Worm (Caenorhabditis elegans) whole organism, L2 larva: Measurements from ENCODE around the gene dnj-10.

ENCODE experiments used
- C34F6.9 ChIP-seq: fragments of 150-350 bp; optimal IDR thresholded peaks from 2 replicates; lab custom pipeline; 2014; ENCODE audit warnings: missing biosample characterization, missing genetic modification characterization
- F13H6.1 ChIP-seq: sonication (generic microtip); optimal IDR thresholded peaks from 2 replicates; lab custom pipeline; 2016; ENCODE audit warnings: missing genetic modification characterization, missing compliant biosample characterization
- R02D3.7 ChIP-seq: fragments of 150-350 bp; optimal IDR thresholded peaks from 2 replicates; lab custom pipeline; 2014; ENCODE audit warnings: missing biosample characterization, missing genetic modification characterization
- Y55F3AM.14 ChIP-seq: fragments of 200-800 bp; sonication (Bioruptor generic); optimal IDR thresholded peaks from 2 replicates; lab custom pipeline; 2018; ENCODE audit warnings: mild to moderate bottlenecking, missing genetic modification characterization, missing compliant biosample characterization
- alr-1 ChIP-seq: fragments of 150-350 bp; optimal IDR thresholded peaks from 2 replicates; lab custom pipeline; 2014; ENCODE audit warnings: missing biosample characterization, missing genetic modification characterization
- ama-1 ChIP-seq: fragments of 150-350 bp; optimal IDR thresholded peaks from 2 replicates; lab custom pipeline; 2018; ENCODE audit warnings: inconsistent platforms
- blmp-1 ChIP-seq: sonication (generic microtip); optimal IDR thresholded peaks from 2 replicates; lab custom pipeline; 2017; ENCODE audit warnings: missing genetic modification characterization, mild to moderate bottlenecking, missing compliant biosample characterization, antibody characterized with exemption, moderate library complexity; ENCODE audit not compliant: insufficient read depth
- ceh-16 ChIP-seq: fragments of 150-350 bp; optimal IDR thresholded peaks from 2 replicates; lab custom pipeline; 2014; ENCODE audit warnings: missing biosample characterization, missing genetic modification characterization
- crh-2 ChIP-seq: sonication (generic microtip); optimal IDR thresholded peaks from 2 replicates; lab custom pipeline; 2017; ENCODE audit warnings: missing biosample characterization, missing genetic modification characterization
- egl-27 ChIP-seq: sonication (generic microtip); optimal IDR thresholded peaks from 3 replicates; lab custom pipeline; 2017; ENCODE audit warnings: missing biosample characterization, missing genetic modification reagents, missing genetic modification characterization
- elt-1 ChIP-seq: fragments of 150-350 bp; optimal IDR thresholded peaks from 2 replicates; lab custom pipeline; 2014; ENCODE audit warnings: missing biosample characterization, missing genetic modification characterization
- elt-3 ChIP-seq: sonication (generic microtip); optimal IDR thresholded peaks from 2 replicates; lab custom pipeline; 2017; ENCODE audit warnings: missing biosample characterization, missing genetic modification characterization
- fos-1 ChIP-seq: fragments of 150-350 bp; optimal IDR thresholded peaks from 2 replicates; lab custom pipeline; 2014; ENCODE audit warnings: missing biosample characterization, missing genetic modification characterization
- gmeb-1 ChIP-seq: fragments of 150-350 bp; optimal IDR thresholded peaks from 2 replicates; lab custom pipeline; 2014; ENCODE audit warnings: missing biosample characterization, missing genetic modification characterization
- lin-11 ChIP-seq: fragments of 150-350 bp; sonication (generic microtip); optimal IDR thresholded peaks from 2 replicates; lab custom pipeline; 2014; ENCODE audit warnings: missing biosample characterization, missing genetic modification characterization, inconsistent platforms, mixed read lengths
- lin-13 ChIP-seq: fragments of 150-350 bp; optimal IDR thresholded peaks from 2 replicates; lab custom pipeline; 2014; ENCODE audit warnings: missing biosample characterization, missing genetic modification reagents, missing genetic modification characterization
- lin-39 ChIP-seq: fragments of 150-350 bp; optimal IDR thresholded peaks from 2 replicates; lab custom pipeline; 2014; ENCODE audit warnings: missing biosample characterization, missing genetic modification reagents, missing genetic modification characterization
- lsy-2 ChIP-seq, 2 experiments: fragments of 150-350 bp in 1 of 2; sonication (generic microtip) in 1 of 2; optimal IDR thresholded peaks; 2 replicates each; lab custom pipeline; 2014 to 2017; ENCODE audit warnings: missing biosample characterization in 2 of 2, missing genetic modification characterization in 2 of 2
- mdl-1 ChIP-seq, 2 experiments: fragments of 150-350 bp in 1 of 2; sonication (generic microtip) in 1 of 2; optimal IDR thresholded peaks; 2 replicates each; lab custom pipeline; 2017; ENCODE audit warnings: missing biosample characterization in 2 of 2, missing genetic modification characterization in 2 of 2
- nhr-10 ChIP-seq: sonication (generic microtip); optimal IDR thresholded peaks from 2 replicates; lab custom pipeline; 2017; ENCODE audit warnings: missing biosample characterization, missing genetic modification characterization
- nhr-11 ChIP-seq: fragments of 150-350 bp; optimal IDR thresholded peaks from 2 replicates; lab custom pipeline; 2014; ENCODE audit warnings: missing biosample characterization, missing genetic modification characterization
- nhr-129 ChIP-seq: fragments of 150-350 bp; optimal IDR thresholded peaks from 2 replicates; lab custom pipeline; 2014; ENCODE audit warnings: missing biosample characterization, missing genetic modification characterization
- nhr-21 ChIP-seq: fragments of 150-350 bp; optimal IDR thresholded peaks from 2 replicates; lab custom pipeline; 2014; ENCODE audit warnings: missing biosample characterization, missing genetic modification characterization
- nhr-237 ChIP-seq: fragments of 150-350 bp; optimal IDR thresholded peaks from 2 replicates; lab custom pipeline; 2014; ENCODE audit warnings: missing biosample characterization, missing genetic modification characterization
- nhr-25 ChIP-seq: fragments of 150-350 bp; sonication (generic microtip); optimal IDR thresholded peaks from 3 replicates; lab custom pipeline; 2014; ENCODE audit warnings: missing biosample characterization, missing genetic modification characterization
- nhr-6 ChIP-seq: fragments of 150-350 bp; optimal IDR thresholded peaks from 2 replicates; lab custom pipeline; 2014; ENCODE audit warnings: missing biosample characterization, missing genetic modification characterization
- nhr-77 ChIP-seq: fragments of 150-350 bp; optimal IDR thresholded peaks from 2 replicates; lab custom pipeline; 2014; ENCODE audit warnings: missing biosample characterization, missing genetic modification characterization
- peb-1 ChIP-seq: fragments of 150-350 bp; optimal IDR thresholded peaks from 2 replicates; lab custom pipeline; 2014; ENCODE audit warnings: missing biosample characterization, missing genetic modification characterization
- skn-1 ChIP-seq: sonication (generic microtip); optimal IDR thresholded peaks from 2 replicates; lab custom pipeline; 2017; ENCODE audit warnings: missing biosample characterization, missing genetic modification characterization
- sma-3 ChIP-seq: sonication (generic microtip); optimal IDR thresholded peaks from 2 replicates; lab custom pipeline; 2016; ENCODE audit warnings: missing genetic modification reagents, missing genetic modification characterization, missing compliant biosample characterization
- sma-9 ChIP-seq, 2 experiments: fragments of 150-350 bp in 1 of 2; sonication (generic microtip) in 1 of 2; optimal IDR thresholded peaks; 2 replicates each; lab custom pipeline; 2014 to 2016; ENCODE audit warnings: missing genetic modification characterization in 2 of 2, mild to moderate bottlenecking in 1 of 2, missing biosample characterization in 1 of 2, missing compliant biosample characterization in 1 of 2, missing genetic modification reagents in 1 of 2, moderate library complexity in 1 of 2
- snpc-4 ChIP-seq: fragments of 150-350 bp; optimal IDR thresholded peaks from 2 replicates; lab custom pipeline; 2014; ENCODE audit warnings: missing biosample characterization, missing genetic modification characterization
- unc-39 ChIP-seq: fragments of 150-350 bp; optimal IDR thresholded peaks from 2 replicates; lab custom pipeline; 2014; ENCODE audit warnings: missing biosample characterization, missing genetic modification characterization
- unc-55 ChIP-seq: fragments of 150-350 bp; sonication (generic microtip); optimal IDR thresholded peaks from 3 replicates; lab custom pipeline; 2014; ENCODE audit warnings: missing biosample characterization, missing genetic modification reagents, missing genetic modification characterization
- unc-62 ChIP-seq: fragments of 150-350 bp; optimal IDR thresholded peaks from 2 replicates; lab custom pipeline; 2014; ENCODE audit warnings: missing biosample characterization, missing genetic modification reagents, missing genetic modification characterization
- ztf-1 ChIP-seq: fragments of 200-800 bp; sonication (Bioruptor generic); conservative IDR thresholded peaks from 2 replicates; pipeline ENCODE4 v1.3.6; 2022; ENCODE audit warnings: missing genetic modification characterization, missing compliant biosample characterization
- ztf-11 ChIP-seq: sonication (generic microtip); optimal IDR thresholded peaks from 2 replicates; lab custom pipeline; 2017; ENCODE audit warnings: missing biosample characterization, missing genetic modification characterization
- ztf-4 ChIP-seq: fragments of 150-350 bp; optimal IDR thresholded peaks from 2 replicates; lab custom pipeline; 2014; ENCODE audit warnings: missing biosample characterization, missing genetic modification characterization

The dnj-10 gene

DNA sequence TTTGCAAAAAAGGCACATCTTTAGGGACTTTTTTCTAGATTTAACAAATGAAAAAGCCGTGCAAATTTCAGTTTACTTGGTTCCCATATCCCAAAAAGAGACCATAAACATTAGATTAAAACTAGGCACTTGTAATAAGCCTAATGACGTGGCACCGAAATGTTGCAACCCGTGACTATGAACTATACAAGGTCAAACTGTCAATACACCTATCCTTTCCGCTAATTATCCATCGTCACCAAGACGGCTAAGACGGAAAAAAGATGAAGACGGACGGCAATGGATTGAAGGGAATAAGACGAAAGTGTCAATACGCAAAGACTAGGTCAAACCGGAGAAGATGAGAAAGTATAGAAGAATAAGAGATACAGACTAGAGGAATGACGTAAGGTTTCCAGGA lies 32.0 kb upstream of the dnj-10 start:
- peak; percentile 15 for TF ChIP-seq nhr-25
- peak; percentile 34 for TF ChIP-seq nhr-129 (tag; lab: Kevin White, UChicago)
- TF ChIP-seq nhr-21: peak; percentile 27
- TF ChIP-seq unc-55 (GFP tag; lab: Kevin White, UChicago): no peak
- TF ChIP-seq crh-2 (tag; lab: Kevin White, UChicago): peak; percentile 55
- no peak for TF ChIP-seq fos-1 (tag; lab: Kevin White, UChicago)
- peak; percentile 48 for TF ChIP-seq egl-27 (tag; lab: Kevin White, UChicago)
- peak; percentile 4 for TF ChIP-seq sma-3 (GFP tag; lab: Kevin White, UChicago)
- TF ChIP-seq, all 48 proteins: peak for 6

DNA sequence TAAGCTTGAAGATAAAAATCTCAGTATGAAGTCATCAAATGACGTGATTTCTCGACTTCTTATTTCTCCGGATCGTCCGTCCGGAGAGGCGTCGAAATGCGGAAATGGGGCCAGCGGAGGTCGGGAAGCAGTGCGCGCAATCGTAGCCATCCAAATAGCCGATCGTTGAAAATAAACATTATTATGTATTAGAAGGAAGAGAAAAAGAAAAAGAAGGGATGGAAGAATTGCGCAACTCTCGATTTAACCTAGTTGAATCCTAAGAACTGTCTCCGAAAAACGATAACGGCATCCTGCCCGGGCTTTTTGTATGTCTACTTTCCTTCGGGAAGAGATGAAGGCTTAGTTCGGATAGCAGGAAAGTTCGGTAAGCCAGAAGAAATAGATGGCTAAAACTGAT lies 28.8 kb upstream of the dnj-10 start:
- TF ChIP-seq nhr-129 (tag; lab: Kevin White, UChicago): no peak
- TF ChIP-seq unc-55 (GFP tag; lab: Kevin White, UChicago): no peak
- TF ChIP-seq lin-11 (tag; lab: Kevin White, UChicago): no peak
- no peak for TF ChIP-seq nhr-6 (tag; lab: Kevin White, UChicago)
- TF ChIP-seq Y55F3AM.14 (GFP tag; lab: Kevin White, UChicago): no peak
- TF ChIP-seq F13H6.1 (tag; lab: Kevin White, UChicago): no peak
- no peak for TF ChIP-seq C34F6.9 (tag; lab: Kevin White, UChicago)
- no peak for TF ChIP-seq crh-2 (tag; lab: Kevin White, UChicago)
- TF ChIP-seq mdl-1 (tag; optimal IDR thresholded peaks at IDR 0.05; lab: Kevin White, UChicago): no peak

DNA sequence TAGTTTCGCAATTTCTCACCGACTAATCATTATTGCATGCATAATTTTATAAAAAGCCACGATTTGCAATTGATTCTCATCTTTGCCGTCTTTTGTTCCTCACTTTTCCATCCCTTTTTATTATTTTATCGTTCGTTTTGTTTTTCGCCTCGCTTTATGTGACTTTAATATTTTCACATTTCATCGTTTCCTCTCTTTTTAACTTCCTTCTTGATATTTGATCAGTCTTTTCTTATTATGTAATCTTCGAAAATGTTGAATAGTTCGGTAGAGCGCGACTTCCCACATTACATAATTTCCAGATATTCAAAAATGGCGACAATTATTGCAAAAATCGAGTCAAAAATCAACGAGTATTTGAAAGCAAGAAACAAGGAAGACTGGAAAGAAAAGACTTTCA lies 25.4 kb upstream of the dnj-10 start, which contains the start of gene C06E1.1:
TSS of gene C06E1.1 (plus strand) at position 301 of the 400 bp plus-strand sequence.
- TF ChIP-seq Y55F3AM.14 (GFP tag; lab: Kevin White, UChicago) (no peak), lin-39 (tag; lab: Kevin White, UChicago) (no peak), ztf-11 (tag; lab: Kevin White, UChicago) (no peak), gmeb-1 (no peak), peb-1 (no peak), elt-3 (no peak), nhr-10 (tag; lab: Kevin White, UChicago) (no peak), skn-1 (no peak), lin-11 (tag; lab: Kevin White, UChicago) (no peak), nhr-77 (tag; lab: Kevin White, UChicago) (no peak), egl-27 (tag; lab: Kevin White, UChicago) (no peak), ztf-4 (tag; lab: Kevin White, UChicago) (no peak), ama-1 (no peak), F13H6.1 (tag; lab: Kevin White, UChicago) (no peak), alr-1 (tag; lab: Kevin White, UChicago) (no peak), lin-13 (GFP tag; lab: Kevin White, UChicago) (no peak), snpc-4 (tag; lab: Kevin White, UChicago) (no peak), nhr-129 (tag; lab: Kevin White, UChicago) (no peak), nhr-237 (no peak)
- TF ChIP-seq, all 48 proteins: peak for 0

DNA sequence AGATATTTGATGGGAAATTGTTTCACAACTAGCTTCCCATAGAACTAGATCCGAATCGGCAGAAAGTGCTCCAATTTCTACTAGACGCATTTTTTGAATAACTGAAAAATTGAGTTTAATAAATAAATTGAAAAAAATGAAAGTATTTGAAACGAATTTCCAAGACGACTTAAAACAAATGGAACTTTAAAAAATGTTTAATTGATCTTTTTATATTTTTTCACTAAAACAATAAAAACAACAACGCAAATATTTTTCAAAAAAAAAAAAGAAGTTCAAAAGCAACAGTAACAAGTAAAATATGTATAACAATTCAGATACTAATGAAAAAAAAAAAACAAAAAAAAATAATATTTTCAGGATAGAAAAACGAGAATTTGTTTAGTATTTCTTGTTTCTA lies 21.3 kb upstream of the dnj-10 start, which contains the start of gene C06E1.9:
TSS of gene C06E1.9 (minus strand) at position 101 of the 400 bp plus-strand sequence.
- TF ChIP-seq ama-1 (no peak), sma-9 (GFP tag; optimal IDR thresholded peaks at IDR 0.05; lab: Kevin White, UChicago) (no peak), sma-9 (tag; optimal IDR thresholded peaks at IDR 0.05; lab: Kevin White, UChicago) (no peak), ceh-16 (tag; lab: Kevin White, UChicago) (no peak), unc-39 (tag; lab: Kevin White, UChicago) (no peak), blmp-1 (tag; lab: Kevin White, UChicago) (no peak), ztf-1 (GFP tag; lab: Robert Waterston, UW) (no peak)

DNA sequence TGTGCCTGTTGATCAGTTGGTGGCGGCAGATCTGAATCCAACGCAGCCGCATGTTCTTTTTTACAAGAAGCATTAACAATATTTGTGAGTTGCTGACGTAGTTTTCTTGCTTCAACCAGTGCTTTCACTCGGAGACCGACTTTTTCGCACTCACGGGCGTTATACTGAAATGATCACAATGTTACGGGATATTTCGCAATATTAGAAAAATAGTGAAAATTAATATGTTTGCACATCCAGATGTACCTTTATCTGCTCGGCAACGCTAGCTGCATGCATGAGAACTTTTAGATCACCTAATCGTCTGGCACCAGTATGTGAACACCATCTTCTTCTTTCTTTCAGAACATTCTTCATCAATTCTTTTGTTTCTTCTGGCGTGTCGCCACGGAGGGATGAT lies 19.7 kb upstream of the dnj-10 start:
- no peak for TF ChIP-seq F13H6.1 (tag; lab: Kevin White, UChicago)
- no peak for TF ChIP-seq nhr-11 (tag; lab: Kevin White, UChicago)
- TF ChIP-seq nhr-21: no peak
- no peak for TF ChIP-seq unc-39 (tag; lab: Kevin White, UChicago)
- TF ChIP-seq ama-1: no peak
- TF ChIP-seq unc-62: no peak
- TF ChIP-seq nhr-77 (tag; lab: Kevin White, UChicago): no peak
- TF ChIP-seq R02D3.7: no peak
- no peak for TF ChIP-seq lsy-2 (tag; optimal IDR thresholded peaks at IDR 0.05; lab: Kevin White, UChicago)
- TF ChIP-seq elt-1 (tag; lab: Kevin White, UChicago): no peak
- no peak for TF ChIP-seq lin-11 (tag; lab: Kevin White, UChicago)
